Worm (Caenorhabditis elegans): ENCODE measurements around the gene F13A2.3.

- no peak for TF ChIP-seq ref-1 (GFP tag; conservative IDR thresholded peaks at IDR 0.05)
- no peak for TF ChIP-seq T22C8.4 (GFP tag; IDR thresholded peaks at IDR 0.05)
- TF ChIP-seq ztf-29 (GFP tag; IDR thresholded peaks at IDR 0.05): no peak
- TF ChIP-seq flt-1 (GFP tag; IDR thresholded peaks at IDR 0.05): no peak
- TF ChIP-seq ztf-23 (GFP tag; IDR thresholded peaks at IDR 0.05): no peak
- TF ChIP-seq cog-1 (tag; optimal IDR thresholded peaks at IDR 0.05): no peak
- TF ChIP-seq med-1 (GFP tag; optimal IDR thresholded peaks at IDR 0.05; ENCODE audit: insufficient read depth): no peak
- TF ChIP-seq tab-1 (GFP tag; IDR thresholded peaks at IDR 0.05): no peak
- TF ChIP-seq klf-2 (GFP tag; conservative IDR thresholded peaks at IDR 0.05): no peak
Measured at ce11 chrV:4387402-4387801, 8.8 kb downstream of the F13A2.3 start, which contains the start of gene F13A2.9.

All from whole organism, midembryonic.